Worm (Caenorhabditis elegans): ENCODE measurements around the gene cri-2.

- TF ChIP-seq C08G9.2 (tag; optimal IDR thresholded peaks at IDR 0.05) (peak; percentile 23), nhr-11 (tag; optimal IDR thresholded peaks at IDR 0.05) (no peak), unc-3 (GFP tag; conservative IDR thresholded peaks at IDR 0.05) (no peak), unc-3 (tag; optimal IDR thresholded peaks at IDR 0.05) (no peak), dmd-4 (tag; optimal IDR thresholded peaks at IDR 0.05; ENCODE audit: borderline replicate concordance) (no peak), ceh-34 (tag; optimal IDR thresholded peaks at IDR 0.05) (no peak)
Observed at ce11 chrV:8230056-8230455, 28.4 kb downstream of the cri-2 start.
